Fruit fly (Drosophila melanogaster) whole organism, wandering third instar larva: ENCODE data around the gene inaE.

Source experiments
- Abd-B ChIP-seq: fragments of >200 bp; optimal IDR thresholded peaks from 2 replicates; lab custom pipeline; 2017; ENCODE audit warnings: missing biosample characterization, missing genetic modification characterization
- CrebA ChIP-seq: fragments of 200-800 bp; sonication (Bioruptor generic); optimal IDR thresholded peaks from 2 replicates; lab custom pipeline; 2016; ENCODE audit warnings: missing biosample characterization, mild to moderate bottlenecking, missing genetic modification characterization, borderline replicate concordance
- Dfd ChIP-seq: fragments of >200 bp; optimal IDR thresholded peaks from 2 replicates; lab custom pipeline; 2017; ENCODE audit warnings: missing biosample characterization, missing genetic modification characterization
- GATAd ChIP-seq: sonication (Bioruptor generic); optimal IDR thresholded peaks from 2 replicates; lab custom pipeline; 2016; ENCODE audit warnings: missing biosample characterization, missing genetic modification characterization
- Mio ChIP-seq: sonication (Bioruptor generic); optimal IDR thresholded peaks from 2 replicates; lab custom pipeline; 2016; ENCODE audit warnings: missing biosample characterization, missing genetic modification characterization
- OdsH ChIP-seq: fragments of 200-800 bp; sonication (Bioruptor generic); optimal IDR thresholded peaks from 2 replicates; lab custom pipeline; 2016; ENCODE audit warnings: missing biosample characterization, mild to moderate bottlenecking, missing genetic modification characterization
- Vsx2 ChIP-seq: fragments of 200-300, 225-300 bp; sonication (Bioruptor generic); optimal IDR thresholded peaks from 2 replicates; lab custom pipeline; 2018; ENCODE audit warnings: missing biosample characterization, missing genetic modification characterization; ENCODE audit not compliant: partially characterized antibody
- dsf ChIP-seq: sonication (Bioruptor generic); optimal IDR thresholded peaks from 2 replicates; lab custom pipeline; 2016; ENCODE audit warnings: missing biosample characterization, missing genetic modification characterization, borderline replicate concordance
- h ChIP-seq: fragments of 200-800 bp; sonication (Bioruptor generic); optimal IDR thresholded peaks from 3 replicates; lab custom pipeline; 2016; ENCODE audit warnings: missing biosample characterization, mild to moderate bottlenecking, missing genetic modification characterization
- lola ChIP-seq: fragments of >200 bp; optimal IDR thresholded peaks from 2 replicates; lab custom pipeline; 2017; ENCODE audit warnings: missing biosample characterization, missing genetic modification characterization
- psq ChIP-seq: fragments of 200-800 bp; sonication (Bioruptor generic); optimal IDR thresholded peaks from 3 replicates; lab custom pipeline; 2017; ENCODE audit warnings: missing biosample characterization, mild to moderate bottlenecking, missing genetic modification characterization, moderate library complexity
- rgr ChIP-seq: fragments of 200-800 bp; sonication (Bioruptor generic); optimal IDR thresholded peaks from 3 replicates; lab custom pipeline; 2016; ENCODE audit warnings: missing biosample characterization, mild to moderate bottlenecking, missing genetic modification characterization
- tai ChIP-seq: sonication (Bioruptor generic); optimal IDR thresholded peaks from 2 replicates; lab custom pipeline; 2016; ENCODE audit warnings: missing biosample characterization, missing genetic modification characterization
- woc ChIP-seq: sonication (Bioruptor generic); optimal IDR thresholded peaks from 2 replicates; lab custom pipeline; 2016; ENCODE audit warnings: missing biosample characterization, mild to moderate bottlenecking, missing genetic modification characterization

dm6 chrX:13749873-13750241 is 33.7 kb upstream of the inaE start:
- no peak for TF ChIP-seq psq (GFP tag; lab: Kevin White, UChicago)
- no peak for TF ChIP-seq Mio (GFP tag; lab: Kevin White, UChicago)
- no peak for TF ChIP-seq Abd-B
- no peak for TF ChIP-seq OdsH (GFP tag; lab: Kevin White, UChicago)
- TF ChIP-seq h (GFP tag; lab: Kevin White, UChicago): no peak
- no peak for TF ChIP-seq GATAd (GFP tag; lab: Kevin White, UChicago)
- TF ChIP-seq lola (GFP tag; lab: Kevin White, UChicago): no peak
- TF ChIP-seq CrebA (GFP tag; lab: Kevin White, UChicago): no peak
- no peak for TF ChIP-seq Vsx2 (GFP tag; lab: Kevin White, UChicago)
- TF ChIP-seq rgr (GFP tag; lab: Kevin White, UChicago): no peak
- no peak for TF ChIP-seq tai (GFP tag; lab: Kevin White, UChicago)
- no peak for TF ChIP-seq woc (GFP tag; lab: Kevin White, UChicago)
- TF ChIP-seq Dfd (GFP tag; lab: Kevin White, UChicago): no peak
- no peak for TF ChIP-seq dsf (GFP tag; lab: Kevin White, UChicago)
